Fruit fly (Drosophila melanogaster) whole organism, embryonic: Measurements from ENCODE around the gene Pis.

ENCODE experiments used
- CG17912 ChIP-seq: fragments of 200-800 bp; sonication (Bioruptor generic); optimal IDR thresholded peaks from 2 replicates; lab custom pipeline; 2018; ENCODE audit warnings: missing biosample characterization, mild to moderate bottlenecking, missing genetic modification characterization
- run ChIP-seq: fragments of 200-800 bp; sonication (Bioruptor generic); optimal IDR thresholded peaks from 3 replicates; lab custom pipeline; 2018; ENCODE audit warnings: missing biosample characterization, mild to moderate bottlenecking, missing genetic modification characterization

- no peak for TF ChIP-seq CG17912 (GFP tag; lab: Kevin White, UChicago)
- no peak for TF ChIP-seq run
These were observed 29.2 kb downstream of the Pis start for dm6 chrX:15674337-15674736.
